Worm (Caenorhabditis elegans): ENCODE results near the gene F59B8.1.

DNA sequence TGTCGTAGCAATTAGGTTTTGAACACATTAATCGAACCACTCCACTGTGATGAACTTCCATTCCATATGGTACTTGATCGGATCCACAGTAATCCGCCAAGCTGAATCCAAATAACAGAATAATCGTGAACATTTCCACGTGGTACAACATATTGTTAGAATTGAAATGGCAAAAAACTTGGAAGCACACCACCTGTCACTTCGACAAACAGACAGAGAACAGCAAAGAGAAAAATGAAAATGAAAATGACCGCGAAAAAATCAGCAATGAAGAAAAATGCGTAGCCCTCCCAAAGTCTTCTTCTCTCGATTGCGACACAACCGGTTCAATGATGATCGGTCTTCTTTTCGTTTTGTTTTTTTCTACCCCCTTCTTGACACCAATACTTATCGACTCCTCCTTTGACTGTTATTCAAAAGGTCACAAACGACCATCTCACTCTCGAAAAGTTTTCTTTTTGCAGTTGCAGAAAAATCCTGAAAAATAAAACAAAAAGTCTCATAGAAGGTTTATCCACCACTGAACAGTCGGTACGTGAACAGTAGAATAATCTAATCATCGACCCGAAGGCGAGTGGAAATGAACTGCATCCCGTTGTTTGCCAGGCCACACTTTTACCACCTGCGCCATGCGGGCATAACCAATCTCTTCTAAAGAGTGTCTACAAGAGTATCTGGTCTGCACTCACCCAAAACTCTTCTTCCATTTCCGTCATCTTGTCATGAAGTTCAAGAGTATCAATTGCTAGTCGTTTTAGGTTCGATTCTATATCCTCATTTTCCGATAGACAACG, 49.3 kb downstream of the F59B8.1 start, which contains the start of gene wrt-3:
- peak; percentile 99 for TF ChIP-seq flt-1 (GFP tag; IDR thresholded peaks at IDR 0.05)
- TF ChIP-seq ztf-29 (GFP tag; IDR thresholded peaks at IDR 0.05) = no peak; the same call in 1 of the 2 replicates
- peak; percentile 89 for TF ChIP-seq med-1 (GFP tag; optimal IDR thresholded peaks at IDR 0.05; ENCODE audit: insufficient read depth)
- peak; percentile 96 for TF ChIP-seq ztf-23 (GFP tag; IDR thresholded peaks at IDR 0.05)
- TF ChIP-seq klf-2 (GFP tag; conservative IDR thresholded peaks at IDR 0.05) = no peak; the same call in 1 of the 2 replicates
- peak; percentile 95 for TF ChIP-seq ref-1 (GFP tag; conservative IDR thresholded peaks at IDR 0.05)
- peak; percentile 98 for TF ChIP-seq tab-1 (GFP tag; IDR thresholded peaks at IDR 0.05)
- peak; percentile 95 for TF ChIP-seq T22C8.4 (GFP tag; IDR thresholded peaks at IDR 0.05)
- peak; percentile 58 for TF ChIP-seq cog-1 (tag; optimal IDR thresholded peaks at IDR 0.05)

Measured in whole organism, midembryonic.